Worm (Caenorhabditis elegans) whole organism, L4 larva: ENCODE measurements around the gene T06E4.7.
A peak's percentile ranks its signal among the peaks of the same experiment; 100 is the strongest.

Experiments
- F49E8.2 ChIP-seq: sonication (generic microtip); optimal IDR thresholded peaks from 2 replicates; lab custom pipeline; 2016; ENCODE audit warnings: missing compliant biosample characterization, mild to moderate bottlenecking, missing genetic modification characterization, borderline replicate concordance
- dmd-9 ChIP-seq: fragments of 200-800 bp; sonication (Bioruptor generic); IDR thresholded peaks from 2 replicates; pipeline ENCODE4 v1.3.6; 2022; ENCODE audit warnings: missing genetic modification reagents, missing genetic modification characterization, missing compliant biosample characterization
- lsy-2 ChIP-seq, 2 experiments: fragments of 150-350 bp in 1 of 2; sonication (generic microtip) in 1 of 2; optimal IDR thresholded peaks; 2 replicates each; lab custom pipeline; 2014 to 2017; ENCODE audit warnings: missing biosample characterization in 2 of 2, missing genetic modification characterization in 2 of 2
- mxl-3 ChIP-seq: fragments of 200-800 bp; sonication (Bioruptor generic); optimal IDR thresholded peaks from 2 replicates; lab custom pipeline; 2018; ENCODE audit warnings: mild to moderate bottlenecking, missing genetic modification characterization, missing compliant biosample characterization
- unc-62 ChIP-seq, 3 experiments: fragments of 150-350 bp in 1 of 3; sonication (generic microtip); optimal IDR thresholded peaks in 2 of 3; peaks in 1 of 3; 1 replicate in 1 of 3; 2 replicates in 2 of 3; lab custom pipeline; 2014 to 2017; ENCODE audit warnings: missing biosample characterization in 3 of 3, missing genetic modification characterization in 3 of 3, missing genetic modification reagents in 3 of 3, missing genotype in 1 of 3

DNA sequence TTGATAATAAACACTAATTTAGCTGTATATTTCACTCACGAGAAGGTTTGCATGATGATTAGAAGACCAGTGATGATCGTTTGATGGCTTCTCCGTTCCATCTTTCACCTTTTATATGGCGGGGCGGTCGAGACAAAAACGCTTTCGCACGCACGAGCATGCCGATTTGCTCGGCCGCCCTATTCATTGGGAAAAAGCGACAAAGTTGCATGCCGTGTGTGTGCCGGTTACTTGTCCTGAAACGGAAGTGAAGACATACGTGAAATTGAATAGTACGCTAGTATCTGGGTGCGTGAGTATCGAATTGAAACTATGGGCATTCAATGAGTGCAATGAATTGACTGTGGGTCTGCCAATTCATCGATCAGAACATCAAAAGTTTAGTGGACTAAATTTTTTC lies 3.4 kb upstream of the T06E4.7 start, which contains the start of gene idpc-5:
- no peak for TF ChIP-seq mxl-3 (GFP tag; lab: Kevin White, UChicago)
- no peak for TF ChIP-seq F49E8.2 (tag; lab: Kevin White, UChicago)
- TF ChIP-seq dmd-9 (GFP tag; lab: Robert Waterston, UW), result no peak
- TF ChIP-seq lsy-2 (tag; optimal IDR thresholded peaks at IDR 0.05; lab: Kevin White, UChicago), result no peak
- peak in 1 of 2 experiments; percentile 42 for TF ChIP-seq unc-62 (GFP tag; optimal IDR thresholded peaks at IDR 0.05 in 1 of 2; lab: Kevin White, UChicago)
- TF ChIP-seq unc-62 (tag; optimal IDR thresholded peaks at IDR 0.05; lab: Kevin White, UChicago), result no peak
